Fruit fly (Drosophila melanogaster): ENCODE data around the gene C3G.
A peak's percentile ranks its signal among the peaks of the same experiment; 100 is the strongest.

Gene C3G

DNA sequence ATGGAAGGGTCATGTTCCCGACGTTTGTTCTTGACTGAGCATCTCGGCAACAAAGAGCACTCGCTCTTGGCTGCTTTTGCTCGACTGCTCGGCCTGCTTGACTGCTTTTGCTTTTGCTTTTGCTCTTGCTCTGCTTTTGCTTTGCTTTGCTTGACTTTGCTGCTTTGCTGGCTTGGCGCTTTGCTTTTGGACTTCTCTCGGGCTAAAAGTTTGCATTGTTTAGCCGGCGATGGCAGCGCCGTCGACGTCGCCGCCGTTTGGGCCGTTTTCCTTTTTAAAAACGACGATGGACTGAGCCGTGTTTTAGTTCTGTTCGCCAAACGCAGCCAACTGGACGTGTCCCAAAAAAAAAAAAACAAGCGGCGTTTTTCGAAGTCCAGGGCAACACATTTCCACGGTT, 56.1 kb downstream of the C3G start, which contains the start of gene CG14439:
TSS of gene CG14439 (plus strand) at position 301 of the 400 bp plus-strand sequence.
- TF ChIP-seq vri (GFP tag; optimal IDR thresholded peaks at IDR 0.05) (no peak), CG32006 (GFP tag; optimal IDR thresholded peaks at IDR 0.05) (no peak), CG11294 (GFP tag; IDR thresholded peaks at IDR 0.05) (no peak), Sox102F (GFP tag; optimal IDR thresholded peaks at IDR 0.05) (peak; percentile 27), Eip78C (GFP tag) (peak; percentile 10)

DNA sequence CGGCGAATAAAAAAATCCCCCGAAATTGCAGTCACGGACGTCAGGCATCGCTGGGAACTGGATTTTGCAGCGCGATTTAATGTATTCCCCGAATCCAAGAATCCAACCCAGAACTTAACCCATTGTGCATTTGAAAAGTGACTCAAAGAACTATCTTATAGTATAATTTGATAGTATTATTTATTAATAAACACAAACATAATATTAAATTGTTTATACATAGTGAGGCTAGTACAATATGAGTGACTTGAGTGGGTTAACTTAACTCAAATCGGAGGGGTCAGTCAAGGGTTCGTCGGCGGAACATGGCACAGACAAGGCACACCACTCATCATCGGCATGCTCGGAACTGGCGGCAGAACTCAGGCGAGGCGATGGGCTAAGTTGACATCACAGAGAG, 57.2 kb downstream of the C3G start:
- TF ChIP-seq CG3919 (GFP tag; optimal IDR thresholded peaks at IDR 0.05) (no peak), CG31627 (GFP tag; optimal IDR thresholded peaks at IDR 0.05) (peak; percentile 13), pdm3 (GFP tag; optimal IDR thresholded peaks at IDR 0.05) (peak; percentile 25), CG1621 (tag; optimal IDR thresholded peaks at IDR 0.05) (peak; percentile 11), OdsH (GFP tag; optimal IDR thresholded peaks at IDR 0.05) (peak; percentile 34), CG6854 (GFP tag; optimal IDR thresholded peaks at IDR 0.05) (no peak), CG34406 (GFP tag; optimal IDR thresholded peaks at IDR 0.05) (peak; percentile 29), ss (GFP tag; optimal IDR thresholded peaks at IDR 0.05) (no peak), Smox (GFP tag; optimal IDR thresholded peaks at IDR 0.05) (peak; percentile 75), esn (GFP tag; optimal IDR thresholded peaks at IDR 0.05) (peak; percentile 61), CG9139 (GFP tag; optimal IDR thresholded peaks at IDR 0.05) (peak; percentile 1), CG7368 (GFP tag; optimal IDR thresholded peaks at IDR 0.05) (peak; percentile 7), Ets21C (GFP tag; optimal IDR thresholded peaks at IDR 0.05) (no peak), CG11762 (GFP tag; optimal IDR thresholded peaks at IDR 0.05; ENCODE audit: insufficient read depth) (no peak), CG6276 (GFP tag; optimal IDR thresholded peaks at IDR 0.05) (no peak), CG10631 (GFP tag; optimal IDR thresholded peaks at IDR 0.05) (peak; percentile 1), Ets96B (tag; optimal IDR thresholded peaks at IDR 0.05) (peak; percentile 37), Sox102F (GFP tag; optimal IDR thresholded peaks at IDR 0.05) (peak; percentile 36), achi (GFP tag; optimal IDR thresholded peaks at IDR 0.05) (peak; percentile 28), CG4318 (GFP tag; optimal IDR thresholded peaks at IDR 0.05) (no peak), CG3032 (tag; optimal IDR thresholded peaks at IDR 0.05) (peak; percentile 51), CG11902 (GFP tag; optimal IDR thresholded peaks at IDR 0.05) (no peak), CG8632 (GFP tag; optimal IDR thresholded peaks at IDR 0.05) (peak; percentile 27), vri (GFP tag; optimal IDR thresholded peaks at IDR 0.05) (peak; percentile 17), CG10669 (GFP tag; optimal IDR thresholded peaks at IDR 0.05) (peak; percentile 25), Hr39 (GFP tag; optimal IDR thresholded peaks at IDR 0.05) (peak; percentile 30), acj6 (GFP tag; optimal IDR thresholded peaks at IDR 0.05) (peak; percentile 51), Met (GFP tag; optimal IDR thresholded peaks at IDR 0.05) (peak; percentile 20), net (GFP tag; optimal IDR thresholded peaks at IDR 0.05) (peak; percentile 15), cyc (GFP tag; optimal IDR thresholded peaks at IDR 0.05) (no peak), CG6792 (GFP tag; optimal IDR thresholded peaks at IDR 0.05) (peak; percentile 12), dac (GFP tag; optimal IDR thresholded peaks at IDR 0.05) (no peak)

dm6 chrX:6745547-6745946, 57.8 kb downstream of the C3G start:
- peak; percentile 69 for TF ChIP-seq svp (GFP tag)
- peak; percentile 57 for TF ChIP-seq CG32006 (GFP tag; optimal IDR thresholded peaks at IDR 0.05)
- TF ChIP-seq vri (GFP tag; optimal IDR thresholded peaks at IDR 0.05) = no peak
- peak; percentile 13 for TF ChIP-seq CG16779 (tag; optimal IDR thresholded peaks at IDR 0.05)
- peak; percentile 27; the same call in 1 of the 2 replicates for TF ChIP-seq CG11294 (GFP tag; IDR thresholded peaks at IDR 0.05)
- peak; percentile 61 for TF ChIP-seq CG10631 (GFP tag; optimal IDR thresholded peaks at IDR 0.05)
- no peak for TF ChIP-seq dac (GFP tag; optimal IDR thresholded peaks at IDR 0.05)
- TF ChIP-seq topi (GFP tag; optimal IDR thresholded peaks at IDR 0.05) = peak; percentile 46
- TF ChIP-seq Eip75B (GFP tag; optimal IDR thresholded peaks at IDR 0.05) = peak; percentile 50
- TF ChIP-seq CG8119 (GFP tag; IDR thresholded peaks at IDR 0.05) = peak; percentile 66; the same call in 2 of the 3 replicates
- TF ChIP-seq CG1621 (tag; optimal IDR thresholded peaks at IDR 0.05) = peak; percentile 7
- peak; percentile 2 for TF ChIP-seq net (GFP tag; optimal IDR thresholded peaks at IDR 0.05)
- TF ChIP-seq Gug (GFP tag; IDR thresholded peaks at IDR 0.05) = peak; percentile 64
- peak; percentile 17 for TF ChIP-seq Sox102F (GFP tag; optimal IDR thresholded peaks at IDR 0.05)
- TF ChIP-seq Met (GFP tag; optimal IDR thresholded peaks at IDR 0.05) = peak; percentile 58
- peak in 1 of 2 experiments; percentile 35 for TF ChIP-seq salr (GFP tag; optimal IDR thresholded peaks at IDR 0.05)
- no peak for TF ChIP-seq Eip93F (GFP tag; optimal IDR thresholded peaks at IDR 0.05)
- TF ChIP-seq Sox14 (GFP tag; optimal IDR thresholded peaks at IDR 0.05) = peak; percentile 72
- TF ChIP-seq ss (GFP tag; optimal IDR thresholded peaks at IDR 0.05) = no peak
- TF ChIP-seq CG7368 (GFP tag; optimal IDR thresholded peaks at IDR 0.05) = no peak
- TF ChIP-seq CG4318 (GFP tag; optimal IDR thresholded peaks at IDR 0.05) = peak; percentile 18
- peak; percentile 57 for TF ChIP-seq CG10669 (GFP tag; optimal IDR thresholded peaks at IDR 0.05)
- TF ChIP-seq pdm3 (GFP tag; optimal IDR thresholded peaks at IDR 0.05) = peak; percentile 41
- TF ChIP-seq Ets96B (tag; optimal IDR thresholded peaks at IDR 0.05) = peak; percentile 55
- TF ChIP-seq Ets21C (GFP tag; optimal IDR thresholded peaks at IDR 0.05) = no peak
- TF ChIP-seq OdsH (GFP tag; optimal IDR thresholded peaks at IDR 0.05) = peak; percentile 39
- TF ChIP-seq eg (GFP tag; IDR thresholded peaks at IDR 0.05) = peak; percentile 71
- peak; percentile 48 for TF ChIP-seq achi (GFP tag; optimal IDR thresholded peaks at IDR 0.05)
- peak; percentile 35 for TF ChIP-seq fd59A (GFP tag; optimal IDR thresholded peaks at IDR 0.05)

Measured in whole organism, prepupa.